Worm (Caenorhabditis elegans): ENCODE measurements around the gene C33F10.14.

C33F10.14 gene

ce11 chrII:4786181-4786580 lies 11.0 kb upstream of the C33F10.14 start, which contains the start of gene msp-3:
msp-3 (minus strand) TSS chrII:4786281.
- TF ChIP-seq egl-13 (tag; optimal IDR thresholded peaks at IDR 0.05): no peak
- no peak for TF ChIP-seq nhr-76 (tag; optimal IDR thresholded peaks at IDR 0.05)
- TF ChIP-seq mab-9 (GFP tag; IDR thresholded peaks at IDR 0.05): no peak
- no peak for TF ChIP-seq nhr-12 (tag; optimal IDR thresholded peaks at IDR 0.05)
- TF ChIP-seq dsc-1 (tag; optimal IDR thresholded peaks at IDR 0.05): no peak
- no peak for TF ChIP-seq hpl-2 (GFP tag; optimal IDR thresholded peaks at IDR 0.05)
- no peak for TF ChIP-seq snpc-4 (tag; optimal IDR thresholded peaks at IDR 0.05)
- TF ChIP-seq lsy-2 (tag; optimal IDR thresholded peaks at IDR 0.05): no peak
- no peak for TF ChIP-seq pqm-1 (tag; optimal IDR thresholded peaks at IDR 0.05)
- TF ChIP-seq lin-39 (tag; optimal IDR thresholded peaks at IDR 0.05): no peak
- TF ChIP-seq unc-130 (tag; optimal IDR thresholded peaks at IDR 0.05): no peak
- no peak for TF ChIP-seq ceh-90 (tag; optimal IDR thresholded peaks at IDR 0.05)
- no peak for TF ChIP-seq vab-15 (tag; optimal IDR thresholded peaks at IDR 0.05)
- TF ChIP-seq tlp-1 (tag; optimal IDR thresholded peaks at IDR 0.05): no peak
- TF ChIP-seq nhr-71 (tag; optimal IDR thresholded peaks at IDR 0.05): no peak
- no peak for TF ChIP-seq lin-35 (GFP tag; optimal IDR thresholded peaks at IDR 0.05)
- TF ChIP-seq F16B12.6 (tag; optimal IDR thresholded peaks at IDR 0.05): no peak
- TF ChIP-seq lir-3 (tag; optimal IDR thresholded peaks at IDR 0.05; ENCODE audit: poor library complexity): no peak
- no peak for TF ChIP-seq nhr-90 (tag; optimal IDR thresholded peaks at IDR 0.05; ENCODE audit: poor library complexity)

- TF ChIP-seq efl-1 (optimal IDR thresholded peaks at IDR 0.05): no peak
- peak in 1 of 2 experiments; percentile 53 for TF ChIP-seq efl-1 (GFP tag; optimal IDR thresholded peaks at IDR 0.05 in 1 of 2)
- TF ChIP-seq pax-3 (tag; optimal IDR thresholded peaks at IDR 0.05): no peak
- no peak for TF ChIP-seq vab-15 (tag; optimal IDR thresholded peaks at IDR 0.05)
- no peak for TF ChIP-seq nhr-19 (GFP tag; conservative IDR thresholded peaks at IDR 0.05)
- TF ChIP-seq mep-1 (tag; optimal IDR thresholded peaks at IDR 0.05): no peak
Measured at ce11 chrII:4789835-4790343, 7.3 kb upstream of the C33F10.14 start, which contains the start of gene F26G1.15. F26G1.15 (plus strand) TSS chrII:4790293.

DNA sequence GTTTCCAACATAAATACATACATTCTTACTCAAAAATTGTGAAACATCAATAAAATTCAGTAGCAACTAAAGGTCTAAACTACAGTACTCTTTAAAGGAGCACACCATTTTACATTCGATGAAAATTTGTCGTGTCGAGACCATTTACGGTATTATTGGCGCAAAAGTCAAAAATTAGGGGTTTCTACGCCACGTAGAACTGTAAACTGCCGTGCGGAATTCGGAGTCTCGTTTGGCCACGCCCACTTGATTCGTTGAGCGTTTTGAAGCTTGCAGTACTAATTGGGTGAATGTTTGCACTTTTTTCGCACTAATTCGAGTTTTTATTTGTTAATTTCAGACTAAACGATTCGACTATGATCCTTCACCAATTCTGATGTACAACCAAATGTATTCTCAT lies 6.5 kb upstream of the C33F10.14 start:
- no peak for TF ChIP-seq sup-37 (GFP tag; optimal IDR thresholded peaks at IDR 0.05)
- no peak for TF ChIP-seq pqm-1 (tag; optimal IDR thresholded peaks at IDR 0.05)
- TF ChIP-seq snu-23 (GFP tag; optimal IDR thresholded peaks at IDR 0.05): no peak
- TF ChIP-seq efl-1 (optimal IDR thresholded peaks at IDR 0.05): peak in 1 of 2 experiments; percentile 1
- no peak for TF ChIP-seq efl-1 (GFP tag; optimal IDR thresholded peaks at IDR 0.05 in 1 of 2)
- no peak for TF ChIP-seq sox-4 (tag; optimal IDR thresholded peaks at IDR 0.05)
- no peak for TF ChIP-seq lin-15B (tag; optimal IDR thresholded peaks at IDR 0.05)
- TF ChIP-seq fos-1 (tag; optimal IDR thresholded peaks at IDR 0.05): no peak
- peak; percentile 31 for TF ChIP-seq rnt-1 (tag; optimal IDR thresholded peaks at IDR 0.05)
- TF ChIP-seq dpl-1 (GFP tag; optimal IDR thresholded peaks at IDR 0.05): peak in 1 of 3 experiments; percentile 11

ce11 chrII:4791272-4791671 lies 5.9 kb upstream of the C33F10.14 start, which contains the start of gene F26G1.1:
F26G1.1 (plus strand) TSS chrII:4791618.
- TF ChIP-seq C34B4.2 (tag; optimal IDR thresholded peaks at IDR 0.05): peak; percentile 37
- peak; percentile 66 for TF ChIP-seq snu-23 (GFP tag; optimal IDR thresholded peaks at IDR 0.05)
- no peak for TF ChIP-seq ces-1 (GFP tag; optimal IDR thresholded peaks at IDR 0.05)
- TF ChIP-seq nhr-19 (GFP tag; conservative IDR thresholded peaks at IDR 0.05): peak; percentile 80
- peak; percentile 64 for TF ChIP-seq fkh-8 (tag; optimal IDR thresholded peaks at IDR 0.05)
- peak in 1 of 2 experiments; percentile 94 for TF ChIP-seq ztf-11 (tag; optimal IDR thresholded peaks at IDR 0.05)
- peak; percentile 59 to 92 for TF ChIP-seq efl-1 (optimal IDR thresholded peaks at IDR 0.05)
- peak; percentile 93 to 99 for TF ChIP-seq efl-1 (GFP tag; optimal IDR thresholded peaks at IDR 0.05 in 1 of 2)
- peak; percentile 75 for TF ChIP-seq nhr-20 (tag; optimal IDR thresholded peaks at IDR 0.05)
- TF ChIP-seq nhr-47 (tag; optimal IDR thresholded peaks at IDR 0.05): peak; percentile 89
- TF ChIP-seq mef-2 (tag; optimal IDR thresholded peaks at IDR 0.05): no peak
- peak; percentile 47 for TF ChIP-seq lin-39 (tag; optimal IDR thresholded peaks at IDR 0.05)
- TF ChIP-seq pqm-1 (tag; optimal IDR thresholded peaks at IDR 0.05): no peak
- peak; percentile 56 for TF ChIP-seq zip-4 (GFP tag; optimal IDR thresholded peaks at IDR 0.05)
- TF ChIP-seq mep-1 (tag; optimal IDR thresholded peaks at IDR 0.05): no peak
- TF ChIP-seq nhr-28 (tag; optimal IDR thresholded peaks at IDR 0.05): no peak
- peak; percentile 78 for TF ChIP-seq swsn-7 (tag; optimal IDR thresholded peaks at IDR 0.05)
- TF ChIP-seq lin-15B (tag; optimal IDR thresholded peaks at IDR 0.05): no peak
- TF ChIP-seq F16B12.6 (tag; optimal IDR thresholded peaks at IDR 0.05): peak; percentile 50
- TF ChIP-seq Y116A8C.19 (tag; optimal IDR thresholded peaks at IDR 0.05; ENCODE audit: borderline replicate concordance): peak; percentile 64
- no peak for TF ChIP-seq aly-2 (tag; optimal IDR thresholded peaks at IDR 0.05)
- no peak for TF ChIP-seq nhr-76 (tag; optimal IDR thresholded peaks at IDR 0.05)
- peak; percentile 30 for TF ChIP-seq snpc-4 (tag; optimal IDR thresholded peaks at IDR 0.05)
- peak; percentile 90 for TF ChIP-seq dsc-1 (tag; optimal IDR thresholded peaks at IDR 0.05)
- no peak for TF ChIP-seq tlp-1 (tag; optimal IDR thresholded peaks at IDR 0.05)
- no peak for TF ChIP-seq nhr-77 (tag; optimal IDR thresholded peaks at IDR 0.05)
- no peak for TF ChIP-seq vab-15 (tag; optimal IDR thresholded peaks at IDR 0.05)
- peak; percentile 67 to 74 for TF ChIP-seq lsy-2 (tag; optimal IDR thresholded peaks at IDR 0.05)
- peak; percentile 90 for TF ChIP-seq pax-3 (tag; optimal IDR thresholded peaks at IDR 0.05)
- no peak for TF ChIP-seq hpl-2 (GFP tag; optimal IDR thresholded peaks at IDR 0.05)
- peak; percentile 98 for TF ChIP-seq rnt-1 (tag; optimal IDR thresholded peaks at IDR 0.05)

Measured in whole organism, L1 larva.